Worm (Caenorhabditis elegans) whole organism, mixed stage, embryonic: Measurements from ENCODE around the gene srg-30.

Experiments
- ceh-39 ChIP-seq: fragments of 150-350 bp; optimal IDR thresholded peaks from 2 replicates; lab custom pipeline; 2014; ENCODE audit warnings: missing biosample characterization, missing genetic modification characterization
- cnd-1 ChIP-seq: fragments of 200-800 bp; sonication (Bioruptor generic); optimal IDR thresholded peaks from 2 replicates; lab custom pipeline; 2018; ENCODE audit warnings: mild to moderate bottlenecking, missing genetic modification characterization, missing compliant biosample characterization
- elt-1 ChIP-seq: sonication (generic microtip); optimal IDR thresholded peaks from 2 replicates; lab custom pipeline; 2017; ENCODE audit warnings: missing genetic modification characterization, mild to moderate bottlenecking, missing compliant biosample characterization, antibody characterized with exemption, moderate library complexity, borderline replicate concordance; ENCODE audit not compliant: insufficient read depth
- elt-3 ChIP-seq: fragments of 150-350 bp; optimal IDR thresholded peaks from 2 replicates; lab custom pipeline; 2014; ENCODE audit warnings: missing biosample characterization, missing genetic modification characterization
- flh-1 ChIP-seq: fragments of 200-800 bp; sonication (Bioruptor generic); optimal IDR thresholded peaks from 2 replicates; lab custom pipeline; 2018; ENCODE audit warnings: mild to moderate bottlenecking, missing genetic modification characterization, moderate library complexity, missing compliant biosample characterization
- mab-5 ChIP-seq: fragments of 150-350 bp; optimal IDR thresholded peaks from 2 replicates; lab custom pipeline; 2014; ENCODE audit warnings: missing biosample characterization, missing genetic modification characterization
- mep-1 ChIP-seq: fragments of 150-350 bp; optimal IDR thresholded peaks from 2 replicates; lab custom pipeline; 2017; ENCODE audit warnings: missing biosample characterization, missing genetic modification reagents, missing genetic modification characterization, inconsistent platforms
- nhr-12 ChIP-seq: fragments of 150-350 bp; optimal IDR thresholded peaks from 2 replicates; lab custom pipeline; 2014; ENCODE audit warnings: missing biosample characterization, missing genetic modification characterization
- nhr-76 ChIP-seq: sonication (generic microtip); optimal IDR thresholded peaks from 2 replicates; lab custom pipeline; 2017; ENCODE audit warnings: missing biosample characterization, missing genetic modification characterization
- snpc-4 ChIP-seq: fragments of 150-350 bp; optimal IDR thresholded peaks from 2 replicates; lab custom pipeline; 2014; ENCODE audit warnings: missing biosample characterization, missing genetic modification characterization
- tbx-8 ChIP-seq: fragments of 200-800 bp; sonication (Bioruptor generic); optimal IDR thresholded peaks from 2 replicates; lab custom pipeline; 2018; ENCODE audit warnings: mild to moderate bottlenecking, missing genetic modification characterization, moderate library complexity, missing compliant biosample characterization
- unc-120 ChIP-seq: sonication (generic microtip); optimal IDR thresholded peaks from 2 replicates; lab custom pipeline; 2017; ENCODE audit warnings: missing genetic modification characterization, missing compliant biosample characterization; ENCODE audit not compliant: poor library complexity, severe bottlenecking
- unc-39 ChIP-seq: fragments of 150-350 bp; optimal IDR thresholded peaks from 2 replicates; lab custom pipeline; 2014; ENCODE audit warnings: missing biosample characterization, missing genetic modification characterization
- unc-62 ChIP-seq: fragments of 150-350 bp; optimal IDR thresholded peaks from 2 replicates; lab custom pipeline; 2014; ENCODE audit warnings: missing biosample characterization, missing genetic modification reagents, missing genetic modification characterization

- TF ChIP-seq snpc-4 (tag; lab: Kevin White, UChicago) (no peak), nhr-76 (tag; lab: Kevin White, UChicago) (no peak), elt-1 (tag; lab: Kevin White, UChicago) (no peak), unc-62 (GFP tag; lab: Kevin White, UChicago) (no peak), mab-5 (tag; lab: Kevin White, UChicago) (no peak), unc-39 (no peak), elt-3 (no peak), flh-1 (GFP tag; lab: Kevin White, UChicago) (no peak), mep-1 (tag; lab: Kevin White, UChicago) (no peak), ceh-39 (tag; lab: Kevin White, UChicago) (no peak), cnd-1 (tag; lab: Kevin White, UChicago) (no peak), unc-120 (no peak), nhr-12 (tag; lab: Kevin White, UChicago) (no peak), tbx-8 (GFP tag; lab: Kevin White, UChicago) (no peak)
Observed at ce11 chrV:6705367-6705766, 12.8 kb downstream of the srg-30 start.
